Fruit fly (Drosophila melanogaster) S2 (cell line): Measurements from ENCODE around the gene CG3662.

Experiments
- CG8478 ChIP-seq: fragments of >200 bp; optimal IDR thresholded peaks from 2 replicates; lab custom pipeline; 2018
- CTCF ChIP-seq, 2 experiments: fragments of >200 bp; optimal IDR thresholded peaks; 2 replicates each; lab custom pipeline; 2018

dm6 chr2L:869497-870040 lies 48.5 kb downstream of the CG3662 start, which contains the start of gene dbe:
- TF ChIP-seq CG8478 (lab: Kevin White, UChicago) (no peak), CTCF (optimal IDR thresholded peaks at IDR 0.05; lab: Kevin White, UChicago) (no peak)
